Worm (Caenorhabditis elegans) whole organism, L1 larva: ENCODE measurements around the gene T26A8.3.
A peak's percentile ranks its signal among the peaks of the same experiment; 100 is the strongest.

ENCODE experiments used
- C04F5.9 ChIP-seq: sonication (generic microtip); optimal IDR thresholded peaks from 2 replicates; lab custom pipeline; 2016; ENCODE audit warnings: missing genetic modification characterization, missing compliant biosample characterization
- C16A3.4 ChIP-seq: fragments of 150-350 bp; optimal IDR thresholded peaks from 2 replicates; lab custom pipeline; 2014; ENCODE audit warnings: missing biosample characterization, missing genetic modification characterization
- F16B12.6 ChIP-seq: fragments of 150-350 bp; optimal IDR thresholded peaks from 2 replicates; lab custom pipeline; 2014; ENCODE audit warnings: missing biosample characterization, missing genetic modification characterization
- aha-1 ChIP-seq: fragments of 150-350 bp; optimal IDR thresholded peaks from 2 replicates; lab custom pipeline; 2014; ENCODE audit warnings: missing biosample characterization, missing genetic modification characterization
- aly-2 ChIP-seq: fragments of 150-350 bp; optimal IDR thresholded peaks from 2 replicates; lab custom pipeline; 2014; ENCODE audit warnings: missing biosample characterization, missing genetic modification characterization
- ama-1 ChIP-seq: fragments of 150-350 bp; optimal IDR thresholded peaks from 2 replicates; lab custom pipeline; 2014
- blmp-1 ChIP-seq: fragments of 150-350 bp; optimal IDR thresholded peaks from 2 replicates; lab custom pipeline; 2014; ENCODE audit warnings: missing biosample characterization, missing genetic modification characterization
- ceh-63 ChIP-seq: fragments of 200-800 bp; sonication (Bioruptor generic); optimal IDR thresholded peaks from 2 replicates; lab custom pipeline; 2018; ENCODE audit warnings: mild to moderate bottlenecking, missing genetic modification characterization, missing compliant biosample characterization
- ceh-8 ChIP-seq: fragments of 200-800 bp; sonication (Bioruptor generic); optimal IDR thresholded peaks from 2 replicates; lab custom pipeline; 2018; ENCODE audit warnings: mild to moderate bottlenecking, missing genetic modification characterization, moderate library complexity, missing compliant biosample characterization
- efl-1 ChIP-seq, 4 experiments: fragments of 150-350 bp; optimal IDR thresholded peaks in 3 of 4; peaks in 1 of 4; 1 replicate in 1 of 4; 2 replicates in 3 of 4; lab custom pipeline; 2014; ENCODE audit warnings: missing biosample characterization in 2 of 4, missing genetic modification characterization in 2 of 4, missing genetic modification reagents in 2 of 4
- egl-13 ChIP-seq: sonication (generic microtip); optimal IDR thresholded peaks from 2 replicates; lab custom pipeline; 2016; ENCODE audit warnings: missing genotype, missing genetic modification reagents, missing genetic modification characterization, missing compliant biosample characterization
- elt-2 ChIP-seq: sonication (generic microtip); optimal IDR thresholded peaks from 2 replicates; lab custom pipeline; 2016; ENCODE audit warnings: missing genetic modification characterization, mild to moderate bottlenecking, inconsistent platforms, missing compliant biosample characterization, missing genetic modification reagents
- elt-3 ChIP-seq, 6 experiments: fragments of 150-350 bp in 1 of 6; sonication (generic microtip); optimal IDR thresholded peaks; 2 replicates each; lab custom pipeline; 2017 to 2018; ENCODE audit warnings: missing biosample characterization in 6 of 6, missing genetic modification characterization in 6 of 6, inconsistent platforms in 1 of 6
- ets-5 ChIP-seq: fragments of 200-800 bp; sonication (Bioruptor generic); IDR thresholded peaks from 2 replicates; pipeline ENCODE4 v1.3.6; 2022; ENCODE audit warnings: missing genetic modification characterization, missing compliant biosample characterization
- fkh-10 ChIP-seq: sonication (generic microtip); optimal IDR thresholded peaks from 2 replicates; lab custom pipeline; 2017; ENCODE audit warnings: missing biosample characterization, missing genetic modification reagents, missing genetic modification characterization
- fkh-4 ChIP-seq: sonication (generic microtip); optimal IDR thresholded peaks from 2 replicates; lab custom pipeline; 2016; ENCODE audit warnings: missing compliant biosample characterization, missing genetic modification characterization, borderline replicate concordance
- fkh-8 ChIP-seq: sonication (generic microtip); optimal IDR thresholded peaks from 2 replicates; lab custom pipeline; 2016; ENCODE audit warnings: mild to moderate bottlenecking, missing genetic modification characterization, missing compliant biosample characterization
- fos-1 ChIP-seq: fragments of 150-350 bp; optimal IDR thresholded peaks from 2 replicates; lab custom pipeline; 2014; ENCODE audit warnings: missing biosample characterization, missing genetic modification characterization
- grh-1 ChIP-seq: fragments of 200-800 bp; sonication (Bioruptor generic); IDR thresholded peaks from 2 replicates; pipeline ENCODE4 v1.3.6; 2022; ENCODE audit warnings: missing genetic modification reagents, missing genetic modification characterization, missing compliant biosample characterization
- hlh-4 ChIP-seq: sonication (generic microtip); optimal IDR thresholded peaks from 2 replicates; lab custom pipeline; 2016; ENCODE audit warnings: mild to moderate bottlenecking, missing genetic modification characterization, missing compliant biosample characterization
- irx-1 ChIP-seq: sonication (generic microtip); optimal IDR thresholded peaks from 2 replicates; lab custom pipeline; 2016; ENCODE audit warnings: missing genetic modification characterization, missing compliant biosample characterization
- isw-1 ChIP-seq: fragments of 200-800 bp; sonication (Bioruptor generic); IDR thresholded peaks from 2 replicates; pipeline ENCODE4 v1.3.6; 2022; ENCODE audit warnings: missing genetic modification characterization, missing compliant biosample characterization
- lin-13 ChIP-seq: fragments of 150-350 bp; optimal IDR thresholded peaks from 2 replicates; lab custom pipeline; 2014; ENCODE audit warnings: missing biosample characterization, missing genetic modification reagents, missing genetic modification characterization
- lin-14 ChIP-seq: fragments of 200-800 bp; sonication (Bioruptor generic); optimal IDR thresholded peaks from 2 replicates; lab custom pipeline; 2018; ENCODE audit warnings: mild to moderate bottlenecking, missing genetic modification characterization, moderate library complexity, missing compliant biosample characterization
- lin-15B ChIP-seq: fragments of 150-350 bp; sonication (generic microtip); optimal IDR thresholded peaks from 3 replicates; lab custom pipeline; 2014; ENCODE audit warnings: missing biosample characterization, missing genetic modification characterization
- lin-39 ChIP-seq: fragments of 150-350 bp; optimal IDR thresholded peaks from 2 replicates; lab custom pipeline; 2014; ENCODE audit warnings: missing biosample characterization, missing genetic modification reagents, missing genetic modification characterization
- lsy-2 ChIP-seq, 2 experiments: fragments of 150-350 bp; optimal IDR thresholded peaks; 2 replicates each; lab custom pipeline; 2014; ENCODE audit warnings: missing biosample characterization in 2 of 2, missing genetic modification characterization in 2 of 2
- mab-9 ChIP-seq: fragments of 200-800 bp; sonication (Bioruptor generic); IDR thresholded peaks from 2 replicates; pipeline ENCODE4 v1.3.6; 2022; ENCODE audit warnings: missing genetic modification reagents, missing genetic modification characterization, missing compliant biosample characterization
- mef-2 ChIP-seq: fragments of 150-350 bp; optimal IDR thresholded peaks from 2 replicates; lab custom pipeline; 2014; ENCODE audit warnings: missing biosample characterization, missing genetic modification characterization
- mep-1 ChIP-seq: fragments of 150-350 bp; optimal IDR thresholded peaks from 2 replicates; lab custom pipeline; 2014; ENCODE audit warnings: missing biosample characterization, missing genetic modification characterization
- nhr-11 ChIP-seq: fragments of 150-350 bp; optimal IDR thresholded peaks from 2 replicates; lab custom pipeline; 2014; ENCODE audit warnings: missing biosample characterization, missing genetic modification characterization
- nhr-19 ChIP-seq: fragments of 200-800 bp; sonication (Bioruptor generic); conservative IDR thresholded peaks from 2 replicates; pipeline ENCODE4 v1.3.6; 2022; ENCODE audit warnings: missing genetic modification characterization, missing compliant biosample characterization
- nhr-20 ChIP-seq: sonication (generic microtip); optimal IDR thresholded peaks from 2 replicates; lab custom pipeline; 2016; ENCODE audit warnings: mild to moderate bottlenecking, missing genetic modification characterization, missing compliant biosample characterization
- nhr-28 ChIP-seq: fragments of 150-350 bp; optimal IDR thresholded peaks from 2 replicates; lab custom pipeline; 2014; ENCODE audit warnings: missing biosample characterization, missing genetic modification characterization
- nhr-76 ChIP-seq: sonication (generic microtip); optimal IDR thresholded peaks from 2 replicates; lab custom pipeline; 2017; ENCODE audit warnings: missing biosample characterization, missing genetic modification characterization
- nhr-77 ChIP-seq: fragments of 150-350 bp; optimal IDR thresholded peaks from 2 replicates; lab custom pipeline; 2014; ENCODE audit warnings: missing biosample characterization, missing genetic modification characterization
- nhr-84 ChIP-seq: sonication (generic microtip); optimal IDR thresholded peaks from 2 replicates; lab custom pipeline; 2017; ENCODE audit warnings: missing biosample characterization, missing genetic modification characterization
- nhr-85 ChIP-seq: sonication (generic microtip); peaks from one replicate; lab custom pipeline; 2016; ENCODE audit warnings: missing genetic modification characterization, inconsistent platforms, missing compliant biosample characterization
- pax-3 ChIP-seq: fragments of 200-800 bp; sonication (Bioruptor generic); optimal IDR thresholded peaks from 2 replicates; lab custom pipeline; 2018; ENCODE audit warnings: mild to moderate bottlenecking, missing genetic modification characterization, moderate library complexity, missing compliant biosample characterization
- rnt-1 ChIP-seq: sonication (generic microtip); optimal IDR thresholded peaks from 2 replicates; lab custom pipeline; 2016; ENCODE audit warnings: mild to moderate bottlenecking, missing genetic modification characterization, moderate library complexity, missing compliant biosample characterization
- skn-1 ChIP-seq: fragments of 150-350 bp; optimal IDR thresholded peaks from 2 replicates; lab custom pipeline; 2014; ENCODE audit warnings: missing biosample characterization, missing genetic modification characterization
- snpc-4 ChIP-seq: fragments of 150-350 bp; optimal IDR thresholded peaks from 2 replicates; lab custom pipeline; 2014; ENCODE audit warnings: missing biosample characterization, missing genetic modification characterization
- snu-23 ChIP-seq: sonication (generic microtip); optimal IDR thresholded peaks from 2 replicates; lab custom pipeline; 2016; ENCODE audit warnings: missing genetic modification characterization, missing compliant biosample characterization
- sox-4 ChIP-seq: sonication (generic microtip); optimal IDR thresholded peaks from 2 replicates; lab custom pipeline; 2016; ENCODE audit warnings: missing genetic modification characterization, missing compliant biosample characterization
- sup-37 ChIP-seq: fragments of 200-800 bp; sonication (Bioruptor generic); optimal IDR thresholded peaks from 2 replicates; lab custom pipeline; 2018; ENCODE audit warnings: mild to moderate bottlenecking, missing genetic modification characterization, missing compliant biosample characterization
- swsn-7 ChIP-seq: sonication (generic microtip); optimal IDR thresholded peaks from 2 replicates; lab custom pipeline; 2016; ENCODE audit warnings: missing genetic modification characterization, missing compliant biosample characterization
- tlp-1 ChIP-seq: fragments of 150-350 bp; optimal IDR thresholded peaks from 2 replicates; lab custom pipeline; 2014; ENCODE audit warnings: missing biosample characterization, missing genetic modification characterization
- unc-62 ChIP-seq: fragments of 150-350 bp; optimal IDR thresholded peaks from 2 replicates; lab custom pipeline; 2014; ENCODE audit warnings: missing biosample characterization, missing genetic modification reagents, missing genetic modification characterization
- unc-86 ChIP-seq: sonication (generic microtip); optimal IDR thresholded peaks from 2 replicates; lab custom pipeline; 2016; ENCODE audit warnings: missing genetic modification characterization, missing compliant biosample characterization
- vab-15 ChIP-seq: sonication (generic microtip); optimal IDR thresholded peaks from 2 replicates; lab custom pipeline; 2017; ENCODE audit warnings: missing genotype, mild to moderate bottlenecking, missing genetic modification characterization, missing compliant biosample characterization
- xbp-1 ChIP-seq: sonication (generic microtip); optimal IDR thresholded peaks from 2 replicates; lab custom pipeline; 2016; ENCODE audit warnings: missing genetic modification characterization, missing compliant biosample characterization
- zip-4 ChIP-seq: fragments of 200-800 bp; sonication (Bioruptor generic); optimal IDR thresholded peaks from 2 replicates; lab custom pipeline; 2018; ENCODE audit warnings: mild to moderate bottlenecking, missing genetic modification characterization, moderate library complexity, missing compliant biosample characterization
- ztf-11 ChIP-seq, 2 experiments: sonication (generic microtip); optimal IDR thresholded peaks; 2 replicates each; lab custom pipeline; 2016 to 2017; ENCODE audit warnings: missing genetic modification characterization in 2 of 2, missing biosample characterization in 1 of 2, missing compliant biosample characterization in 1 of 2
- ztf-4 ChIP-seq: fragments of 150-350 bp; optimal IDR thresholded peaks from 2 replicates; lab custom pipeline; 2014; ENCODE audit warnings: missing biosample characterization, missing genetic modification characterization

Gene T26A8.3

DNA sequence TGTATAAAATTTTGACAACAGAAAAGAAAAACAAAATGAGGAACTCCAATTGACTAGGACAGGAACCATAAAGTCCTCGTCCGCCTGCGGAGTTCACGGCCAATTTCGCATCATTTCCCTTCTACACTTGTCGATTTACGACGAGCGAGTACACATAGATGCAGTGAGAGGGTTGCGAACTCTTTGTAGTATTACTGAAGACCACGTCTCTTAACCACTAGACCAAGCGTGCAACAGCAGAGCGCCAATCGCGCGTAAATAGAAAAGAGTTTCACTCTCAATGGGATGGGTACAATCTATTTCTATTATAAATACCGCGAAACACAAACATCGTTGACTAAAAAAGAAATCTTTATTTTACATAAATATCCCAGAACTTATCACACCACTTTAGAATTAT is 51.1 kb downstream of the T26A8.3 start:
- TF ChIP-seq fkh-10 (no peak), lin-13 (GFP tag; lab: Kevin White, UChicago) (peak; percentile 80), efl-1 (optimal IDR thresholded peaks at IDR 0.05; lab: Kevin White, UChicago) (peak; percentile 63 to 75), efl-1 (GFP tag; optimal IDR thresholded peaks at IDR 0.05 in 1 of 2; lab: Kevin White, UChicago) (peak; percentile 56 to 93), fkh-8 (tag; lab: Kevin White, UChicago) (peak; percentile 59), aha-1 (no peak), nhr-19 (GFP tag; lab: Robert Waterston, UW) (peak; percentile 82), lsy-2 (tag; optimal IDR thresholded peaks at IDR 0.05; lab: Kevin White, UChicago) (peak; percentile 77 to 87), ztf-4 (tag; lab: Kevin White, UChicago) (peak; percentile 53), ztf-11 (tag; optimal IDR thresholded peaks at IDR 0.05; lab: Kevin White, UChicago) (peak in 1 of 2 experiments; percentile 27), lin-14 (GFP tag; lab: Kevin White, UChicago) (peak; percentile 83), C04F5.9 (peak; percentile 6), irx-1 (peak; percentile 76), mab-9 (GFP tag; lab: Robert Waterston, UW) (peak; percentile 73), ceh-8 (no peak), tlp-1 (tag; lab: Kevin White, UChicago) (no peak), snu-23 (GFP tag; lab: Kevin White, UChicago) (peak; percentile 95), nhr-84 (tag; lab: Kevin White, UChicago) (no peak), elt-2 (tag; lab: Kevin White, UChicago) (peak; percentile 50), blmp-1 (tag; lab: Kevin White, UChicago) (peak; percentile 44), nhr-76 (tag; lab: Kevin White, UChicago) (no peak), C16A3.4 (tag; lab: Kevin White, UChicago) (peak; percentile 87), unc-86 (tag; lab: Kevin White, UChicago) (peak; percentile 25), grh-1 (GFP tag; lab: Robert Waterston, UW) (0 out of 2 replicates have a peak, but pooled peaks have one; percentile 11), xbp-1 (tag; lab: Kevin White, UChicago) (peak; percentile 85), rnt-1 (peak; percentile 82), nhr-11 (tag; lab: Kevin White, UChicago) (no peak), mef-2 (no peak), hlh-4 (tag; lab: Kevin White, UChicago) (no peak), sup-37 (GFP tag; lab: Kevin White, UChicago) (no peak), zip-4 (GFP tag; lab: Kevin White, UChicago) (peak; percentile 44), sox-4 (tag; lab: Kevin White, UChicago) (peak; percentile 50), nhr-28 (tag; lab: Kevin White, UChicago) (no peak), nhr-77 (peak; percentile 83), pax-3 (tag; lab: Kevin White, UChicago) (peak; percentile 49), lin-39 (tag; lab: Kevin White, UChicago) (no peak), egl-13 (peak; percentile 55), skn-1 (peak; percentile 67), ets-5 (no peak), elt-3 (tag; optimal IDR thresholded peaks at IDR 0.05; lab: Kevin White, UChicago) (peak in 2 of 6 experiments; percentile 52 to 55), ceh-63 (peak; percentile 37), lin-15B (peak; percentile 32), fkh-4 (tag; lab: Kevin White, UChicago) (no peak), nhr-85 (peak; percentile 81), vab-15 (tag; lab: Kevin White, UChicago) (peak; percentile 59), F16B12.6 (tag; lab: Kevin White, UChicago) (peak; percentile 20), snpc-4 (tag; lab: Kevin White, UChicago) (peak; percentile 51), unc-62 (no peak), mep-1 (tag; lab: Kevin White, UChicago) (peak; percentile 94), ama-1 (peak; percentile 88), isw-1 (GFP tag; lab: Robert Waterston, UW) (peak; percentile 48), fos-1 (peak; percentile 44), nhr-20 (peak; percentile 91), swsn-7 (peak; percentile 88), aly-2 (tag; lab: Kevin White, UChicago) (peak; percentile 79)
